Worm (Caenorhabditis elegans): ENCODE measurements around the gene Y6E2A.10.

DNA sequence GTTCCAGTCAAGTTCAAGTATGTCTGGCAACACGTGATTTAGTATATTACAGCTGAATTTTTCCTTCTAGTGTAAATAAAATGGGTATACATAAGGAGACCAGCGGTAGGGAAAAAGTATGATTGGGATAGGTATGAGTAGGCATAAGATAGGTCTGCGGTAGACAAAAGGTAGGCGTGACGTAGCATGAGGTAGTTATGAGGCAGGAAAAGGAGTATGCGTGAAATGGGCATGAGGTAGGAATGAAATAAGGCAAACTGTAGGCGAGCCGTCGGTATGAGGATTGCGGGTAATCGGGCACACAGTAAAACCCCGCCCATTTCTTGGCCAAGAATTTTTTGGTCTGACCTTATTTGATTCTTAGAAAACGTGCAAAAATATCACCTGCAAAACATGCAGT, 8.9 kb downstream of the Y6E2A.10 start:
- TF ChIP-seq nhr-11 (tag; optimal IDR thresholded peaks at IDR 0.05) (no peak), pha-4 (GFP tag; IDR thresholded peaks at IDR 0.05) (no peak), pha-4 (tag; optimal IDR thresholded peaks at IDR 0.05) (no peak), mxl-3 (GFP tag; optimal IDR thresholded peaks at IDR 0.05) (no peak), ceh-32 (tag; optimal IDR thresholded peaks at IDR 0.05; ENCODE audit: poor library complexity) (no peak), nhr-237 (tag; optimal IDR thresholded peaks at IDR 0.05) (no peak), dve-1 (tag; optimal IDR thresholded peaks at IDR 0.05; ENCODE audit: insufficient read depth) (no peak), nhr-6 (tag; optimal IDR thresholded peaks at IDR 0.05) (no peak)

Data from whole organism, L4 larva.